Fruit fly (Drosophila melanogaster): ENCODE measurements around the gene trh.

trh gene

dm6 chr3L:321495-321894, 70.9 kb downstream of the trh start (continued):
- no peak for TF ChIP-seq ems (GFP tag; optimal IDR thresholded peaks at IDR 0.05)
- peak; percentile 66 for TF ChIP-seq HLHmδ (GFP tag; optimal IDR thresholded peaks at IDR 0.05)
- TF ChIP-seq kni (GFP tag; optimal IDR thresholded peaks at IDR 0.05), result peak; percentile 32
- TF ChIP-seq disco-r (GFP tag; optimal IDR thresholded peaks at IDR 0.05), result no peak
- 0 out of 3 replicates have a peak, but pooled peaks have one; percentile 30 for TF ChIP-seq CG2199 (GFP tag; IDR thresholded peaks at IDR 0.05)
- TF ChIP-seq pros (GFP tag; optimal IDR thresholded peaks at IDR 0.05), result peak; percentile 58
- no peak for TF ChIP-seq Hand (GFP tag; optimal IDR thresholded peaks at IDR 0.05)
- peak; percentile 85 for TF ChIP-seq CG6254 (GFP tag; optimal IDR thresholded peaks at IDR 0.05)

dm6 chr3L:320798-321197, 71.6 kb downstream of the trh start:
- TF ChIP-seq sens (GFP tag), result peak; percentile 74
- no peak for TF ChIP-seq Hmr (GFP tag; optimal IDR thresholded peaks at IDR 0.05)
- no peak for TF ChIP-seq CHES-1-like (GFP tag; optimal IDR thresholded peaks at IDR 0.05)
- peak; percentile 30 for TF ChIP-seq HLHmδ (GFP tag; optimal IDR thresholded peaks at IDR 0.05)
- peak; percentile 98 for TF ChIP-seq twi (tag; optimal IDR thresholded peaks at IDR 0.05)
- no peak for TF ChIP-seq CG4854 (GFP tag; optimal IDR thresholded peaks at IDR 0.05)
- no peak for TF ChIP-seq dmrt11E (tag; optimal IDR thresholded peaks at IDR 0.05)

- TF ChIP-seq CG15269 (tag; optimal IDR thresholded peaks at IDR 0.05), result no peak
- TF ChIP-seq B-H2 (GFP tag; optimal IDR thresholded peaks at IDR 0.05), result no peak
- no peak for TF ChIP-seq CG31388 (GFP tag; optimal IDR thresholded peaks at IDR 0.05)
- no peak for TF ChIP-seq CG18476 (GFP tag; optimal IDR thresholded peaks at IDR 0.05)
- TF ChIP-seq klu (GFP tag; IDR thresholded peaks at IDR 0.05), result no peak
- TF ChIP-seq Myb (GFP tag; optimal IDR thresholded peaks at IDR 0.05), result peak; percentile 65
- TF ChIP-seq dmrt11E (tag; optimal IDR thresholded peaks at IDR 0.05), result no peak
- TF ChIP-seq sens (GFP tag), result peak; percentile 63
- no peak for TF ChIP-seq maf-S (GFP tag; optimal IDR thresholded peaks at IDR 0.05)
- TF ChIP-seq CG17359 (tag; optimal IDR thresholded peaks at IDR 0.05), result no peak
- TF ChIP-seq CG18599 (GFP tag; optimal IDR thresholded peaks at IDR 0.05), result no peak
- no peak for TF ChIP-seq CG10654 (GFP tag; optimal IDR thresholded peaks at IDR 0.05)
- TF ChIP-seq CG10462 (GFP tag; optimal IDR thresholded peaks at IDR 0.05), result peak; percentile 60
- TF ChIP-seq CkIIα-i1 (GFP tag; IDR thresholded peaks at IDR 0.05), result no peak
- TF ChIP-seq Mrtf (GFP tag; IDR thresholded peaks at IDR 0.05), result no peak
- TF ChIP-seq Dbx (GFP tag; IDR thresholded peaks at IDR 0.05), result no peak
- no peak for TF ChIP-seq CG10267 (tag; optimal IDR thresholded peaks at IDR 0.05)
- TF ChIP-seq Hmx (GFP tag; optimal IDR thresholded peaks at IDR 0.05), result no peak
- TF ChIP-seq CG12299 (tag; optimal IDR thresholded peaks at IDR 0.05), result no peak
- TF ChIP-seq stwl (tag; optimal IDR thresholded peaks at IDR 0.05), result no peak
- no peak for TF ChIP-seq stc (GFP tag; IDR thresholded peaks at IDR 0.05)
- TF ChIP-seq D (optimal IDR thresholded peaks at IDR 0.05), result peak; percentile 17
- no peak for TF ChIP-seq D (GFP tag; optimal IDR thresholded peaks at IDR 0.05)
- TF ChIP-seq CG32772 (GFP tag; IDR thresholded peaks at IDR 0.05), result no peak
Observed at dm6 chr3L:320010-320337, 72.5 kb downstream of the trh start.

- TF ChIP-seq crc (GFP tag; optimal IDR thresholded peaks at IDR 0.05) (no peak), fd64A (GFP tag; optimal IDR thresholded peaks at IDR 0.05) (peak; percentile 46), lbe (GFP tag; optimal IDR thresholded peaks at IDR 0.05) (peak; percentile 24), HLH4C (GFP tag; IDR thresholded peaks at IDR 0.05; ENCODE audit: partially characterized antibody) (peak; percentile 26; the same call in 1 of the 3 replicates), inv (GFP tag; IDR thresholded peaks at IDR 0.05; ENCODE audit: partially characterized antibody) (no peak; the same call in 1 of the 2 replicates), CG18011 (GFP tag; optimal IDR thresholded peaks at IDR 0.05) (no peak), Hmx (GFP tag; optimal IDR thresholded peaks at IDR 0.05) (no peak), CG2678 (tag; optimal IDR thresholded peaks at IDR 0.05) (no peak), CG9932 (GFP tag; IDR thresholded peaks at IDR 0.05) (peak; percentile 38; the same call in 1 of the 2 replicates), CG6654 (GFP tag; optimal IDR thresholded peaks at IDR 0.05) (no peak), ro (GFP tag; IDR thresholded peaks at IDR 0.05) (no peak), CG6272 (GFP tag; IDR thresholded peaks at IDR 0.05) (peak; percentile 25; the same call in 1 of the 2 replicates)
Observed at dm6 chr3L:319145-320009, 73.1 kb downstream of the trh start, which contains the start of gene fwd. Gene fwd (minus strand): TSS chr3L:319884.
